Worm (Caenorhabditis elegans) whole organism, mixed stage, embryonic: ENCODE measurements around the gene Y49A3A.3.
"Not testable (repeated sequence)": the region's sequence is repeated elsewhere in the genome, so short reads cannot be mapped to it uniquely, and the experiment has no call there.

Experiments used
- M03D4.4 ChIP-seq: sonication (generic microtip); optimal IDR thresholded peaks from 2 replicates; lab custom pipeline; 2017; ENCODE audit warnings: mild to moderate bottlenecking, missing genetic modification characterization, missing compliant biosample characterization
- blmp-1 ChIP-seq: fragments of 150-350 bp; optimal IDR thresholded peaks from 2 replicates; lab custom pipeline; 2014; ENCODE audit warnings: missing biosample characterization, missing genetic modification characterization
- ceh-39 ChIP-seq: fragments of 150-350 bp; optimal IDR thresholded peaks from 2 replicates; lab custom pipeline; 2014; ENCODE audit warnings: missing biosample characterization, missing genetic modification characterization
- ceh-43 ChIP-seq: fragments of 200-800 bp; sonication (Bioruptor generic); optimal IDR thresholded peaks from 2 replicates; lab custom pipeline; 2018; ENCODE audit warnings: mild to moderate bottlenecking, missing genetic modification characterization, moderate library complexity, missing compliant biosample characterization
- ceh-83 ChIP-seq: fragments of 200-800 bp; sonication (Bioruptor generic); optimal IDR thresholded peaks from 2 replicates; lab custom pipeline; 2018; ENCODE audit warnings: mild to moderate bottlenecking, missing genetic modification characterization, missing compliant biosample characterization
- ces-1 ChIP-seq: fragments of 150-350 bp; optimal IDR thresholded peaks from 2 replicates; lab custom pipeline; 2014; ENCODE audit warnings: missing biosample characterization, missing genetic modification reagents, missing genetic modification characterization
- cnd-1 ChIP-seq: fragments of 200-800 bp; sonication (Bioruptor generic); optimal IDR thresholded peaks from 2 replicates; lab custom pipeline; 2018; ENCODE audit warnings: mild to moderate bottlenecking, missing genetic modification characterization, missing compliant biosample characterization
- drap-1 ChIP-seq: fragments of 200-800 bp; sonication (Bioruptor generic); optimal IDR thresholded peaks from 3 replicates; lab custom pipeline; 2018; ENCODE audit warnings: mild to moderate bottlenecking, missing genetic modification characterization, missing compliant biosample characterization
- elt-1 ChIP-seq: sonication (generic microtip); optimal IDR thresholded peaks from 2 replicates; lab custom pipeline; 2017; ENCODE audit warnings: missing genetic modification characterization, mild to moderate bottlenecking, missing compliant biosample characterization, antibody characterized with exemption, moderate library complexity, borderline replicate concordance; ENCODE audit not compliant: insufficient read depth
- ham-2 ChIP-seq: fragments of 200-800 bp; sonication (Bioruptor generic); optimal IDR thresholded peaks from 2 replicates; lab custom pipeline; 2018; ENCODE audit warnings: mild to moderate bottlenecking, missing genetic modification characterization, missing compliant biosample characterization
- lin-13 ChIP-seq: fragments of 150-350 bp; optimal IDR thresholded peaks from 2 replicates; lab custom pipeline; 2014; ENCODE audit warnings: missing biosample characterization, missing genetic modification characterization
- lin-32 ChIP-seq: fragments of 200-800 bp; sonication (Bioruptor generic); optimal IDR thresholded peaks from 2 replicates; lab custom pipeline; 2018; ENCODE audit warnings: mild to moderate bottlenecking, missing genetic modification characterization, missing compliant biosample characterization
- lsy-2 ChIP-seq: fragments of 150-350 bp; optimal IDR thresholded peaks from 2 replicates; lab custom pipeline; 2014; ENCODE audit warnings: missing biosample characterization, missing genetic modification characterization
- mab-5 ChIP-seq: fragments of 150-350 bp; optimal IDR thresholded peaks from 2 replicates; lab custom pipeline; 2014; ENCODE audit warnings: missing biosample characterization, missing genetic modification characterization
- mep-1 ChIP-seq: fragments of 150-350 bp; optimal IDR thresholded peaks from 2 replicates; lab custom pipeline; 2017; ENCODE audit warnings: missing biosample characterization, missing genetic modification reagents, missing genetic modification characterization, inconsistent platforms
- mls-2 ChIP-seq: sonication (generic microtip); optimal IDR thresholded peaks from 2 replicates; lab custom pipeline; 2016; ENCODE audit warnings: mild to moderate bottlenecking, missing genetic modification characterization, moderate library complexity, missing compliant biosample characterization
- nhr-12 ChIP-seq: fragments of 150-350 bp; optimal IDR thresholded peaks from 2 replicates; lab custom pipeline; 2014; ENCODE audit warnings: missing biosample characterization, missing genetic modification characterization
- nhr-2 ChIP-seq: fragments of 150-350 bp; optimal IDR thresholded peaks from 2 replicates; lab custom pipeline; 2014; ENCODE audit warnings: missing biosample characterization, missing genetic modification characterization
- nhr-237 ChIP-seq: fragments of 150-350 bp; optimal IDR thresholded peaks from 2 replicates; lab custom pipeline; 2014; ENCODE audit warnings: missing biosample characterization, missing genetic modification characterization
- nhr-76 ChIP-seq: sonication (generic microtip); optimal IDR thresholded peaks from 2 replicates; lab custom pipeline; 2017; ENCODE audit warnings: missing biosample characterization, missing genetic modification characterization
- pha-4 ChIP-seq: fragments of 150-350 bp; optimal IDR thresholded peaks from 2 replicates; lab custom pipeline; 2018; ENCODE audit warnings: missing biosample characterization, missing genetic modification reagents, missing genetic modification characterization
- sptf-1 ChIP-seq: sonication (generic microtip); optimal IDR thresholded peaks from 2 replicates; lab custom pipeline; 2017; ENCODE audit warnings: mild to moderate bottlenecking, missing genetic modification characterization, moderate library complexity, missing compliant biosample characterization
- tbx-8 ChIP-seq: fragments of 200-800 bp; sonication (Bioruptor generic); optimal IDR thresholded peaks from 2 replicates; lab custom pipeline; 2018; ENCODE audit warnings: mild to moderate bottlenecking, missing genetic modification characterization, moderate library complexity, missing compliant biosample characterization
- unc-120 ChIP-seq: sonication (generic microtip); optimal IDR thresholded peaks from 2 replicates; lab custom pipeline; 2017; ENCODE audit warnings: missing genetic modification characterization, missing compliant biosample characterization; ENCODE audit not compliant: poor library complexity, severe bottlenecking
- unc-39 ChIP-seq: fragments of 150-350 bp; optimal IDR thresholded peaks from 2 replicates; lab custom pipeline; 2014; ENCODE audit warnings: missing biosample characterization, missing genetic modification characterization
- unc-62 ChIP-seq: fragments of 150-350 bp; optimal IDR thresholded peaks from 2 replicates; lab custom pipeline; 2014; ENCODE audit warnings: missing biosample characterization, missing genetic modification reagents, missing genetic modification characterization
- zip-8 ChIP-seq: fragments of 150-350 bp; optimal IDR thresholded peaks from 2 replicates; lab custom pipeline; 2014; ENCODE audit warnings: missing biosample characterization, missing genetic modification characterization
- ztf-11 ChIP-seq: fragments of 150-350 bp; optimal IDR thresholded peaks from 2 replicates; lab custom pipeline; 2014; ENCODE audit warnings: missing biosample characterization, missing genetic modification characterization

Gene Y49A3A.3

DNA sequence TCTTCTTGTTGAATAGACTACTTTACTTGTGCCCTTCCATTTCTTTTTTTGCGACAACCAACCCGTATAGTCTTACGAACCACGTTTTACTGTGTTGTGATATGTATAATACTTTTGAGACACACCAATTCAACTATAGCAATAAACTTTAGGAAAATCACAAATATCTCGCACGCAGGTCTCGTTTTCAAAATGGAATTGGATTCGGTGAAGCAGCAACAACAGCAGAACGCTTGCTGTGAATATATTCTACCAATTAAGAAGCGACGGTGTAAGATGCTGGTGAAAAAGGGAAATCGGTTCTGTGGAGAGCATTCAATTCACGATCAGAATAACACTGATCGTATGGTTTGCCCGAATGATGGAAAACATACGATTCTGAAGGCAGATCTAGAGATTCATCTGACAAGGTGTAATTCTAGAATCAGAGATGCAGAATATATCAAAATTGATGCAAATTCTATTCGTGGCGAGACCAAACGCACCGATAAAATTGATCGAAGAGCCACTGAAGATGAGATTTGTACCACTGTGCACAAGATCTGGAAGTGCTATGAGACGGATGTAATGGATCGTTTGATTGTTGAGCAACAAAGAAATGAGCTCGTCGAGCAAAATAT is at the start of gene Y49A3A.3:
Y49A3A.3 (plus strand) TSS at position 153 of the 620 bp plus-strand sequence.
- TF ChIP-seq sptf-1 (tag; lab: Kevin White, UChicago) (no peak), blmp-1 (tag; lab: Kevin White, UChicago) (no peak), lin-32 (GFP tag; lab: Kevin White, UChicago) (no peak), ceh-39 (tag; lab: Kevin White, UChicago) (no peak), ham-2 (GFP tag; lab: Kevin White, UChicago) (no peak), unc-62 (GFP tag; lab: Kevin White, UChicago) (no peak)

DNA sequence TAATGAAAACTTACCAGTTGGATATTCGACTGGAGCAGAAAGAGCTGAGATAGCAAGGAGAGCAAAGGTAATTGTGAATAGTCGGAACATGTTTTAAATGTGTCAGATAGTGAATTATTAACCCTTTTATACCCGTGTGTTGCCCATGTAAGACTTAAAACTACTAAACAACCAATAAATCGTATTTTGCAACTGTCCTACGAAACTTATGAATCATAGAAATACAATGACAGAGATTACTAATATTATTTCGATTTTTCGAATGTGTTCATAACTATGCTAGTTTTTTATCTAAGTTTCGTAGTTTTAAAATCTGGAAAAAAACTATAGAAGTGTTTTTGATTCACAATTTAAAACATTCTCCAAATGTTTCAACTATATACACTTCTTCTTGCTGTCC is 47.4 kb upstream of the Y49A3A.3 start, which contains the start of gene spig-4:
spig-4 (minus strand) TSS at position 101 of the 400 bp plus-strand sequence.
- TF ChIP-seq drap-1; M03D4.4 (tag; lab: Kevin White, UChicago); unc-120: not testable (repeated sequence)

DNA sequence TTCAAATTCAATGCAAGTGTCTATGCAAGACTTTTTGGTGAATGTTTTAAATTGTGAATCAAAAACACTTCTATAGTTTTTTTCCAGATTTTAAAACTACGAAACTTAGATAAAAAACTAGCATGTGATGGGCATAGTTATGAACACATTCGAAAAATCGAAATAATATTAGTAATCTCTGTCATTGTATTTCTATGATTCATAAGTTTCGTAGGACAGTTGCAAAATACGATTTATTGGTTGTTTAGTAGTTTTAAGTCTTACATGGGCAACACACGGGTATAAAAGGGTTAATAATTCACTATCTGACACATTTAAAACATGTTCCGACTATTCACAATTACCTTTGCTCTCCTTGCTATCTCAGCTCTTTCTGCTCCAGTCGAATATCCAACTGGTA is 46.0 kb upstream of the Y49A3A.3 start, which contains the start of gene spig-5:
spig-5 (plus strand) TSS at position 301 of the 400 bp plus-strand sequence.
- not testable (repeated sequence) for TF ChIP-seq ztf-11 (tag; lab: Kevin White, UChicago); nhr-237 (tag; lab: Kevin White, UChicago); ceh-83 (GFP tag; lab: Kevin White, UChicago)

DNA sequence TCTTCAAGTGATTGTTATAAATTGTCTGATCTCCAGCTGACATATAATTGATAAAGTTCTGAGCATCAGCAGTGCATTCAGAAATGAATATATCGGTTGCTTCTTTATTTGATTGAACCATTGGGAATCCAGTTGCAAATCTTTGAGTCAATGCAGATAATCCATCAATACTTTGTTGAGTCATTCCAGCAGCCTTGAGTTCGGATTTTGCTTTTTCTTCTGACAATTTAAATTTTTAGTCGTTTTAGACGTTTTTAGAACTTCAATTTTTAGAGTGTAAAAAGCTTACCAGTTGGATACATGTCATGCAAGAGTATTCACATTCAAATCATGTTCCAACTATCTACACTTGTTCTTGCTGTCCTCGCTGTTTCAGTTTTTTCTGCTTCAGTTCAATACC is 44.6 kb upstream of the Y49A3A.3 start, which contains the start of gene F14D7.14:
F14D7.14 (plus strand) TSS at position 301 of the 400 bp plus-strand sequence.
- not testable (repeated sequence) for TF ChIP-seq nhr-12; lsy-2; mls-2 (tag; lab: Kevin White, UChicago)
- TF ChIP-seq, all 35 proteins: peak for 0; not testable (repeated sequence) for 35

DNA sequence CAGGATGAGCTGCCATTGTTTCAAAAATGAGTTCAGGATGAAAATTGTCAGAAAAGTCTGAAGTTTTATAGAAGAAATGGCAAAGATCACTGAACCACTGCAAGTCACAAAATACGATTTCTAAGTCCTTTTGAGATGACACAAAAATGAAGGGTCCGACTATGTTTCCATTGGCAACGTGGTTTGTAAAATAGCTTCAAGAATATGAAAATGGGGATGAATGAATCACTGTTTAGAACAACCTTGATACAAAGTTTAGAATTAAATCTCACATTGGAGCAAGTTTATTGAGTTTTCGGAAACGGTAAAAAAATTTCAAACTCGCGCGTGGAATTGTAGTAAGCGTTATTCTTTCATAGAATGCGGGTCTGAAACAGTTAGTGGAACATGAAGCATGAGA is 43.1 kb upstream of the Y49A3A.3 start, which contains the start of gene ddn-3:
ddn-3 (minus strand) TSS at position 101 of the 400 bp plus-strand sequence.
- no peak for TF ChIP-seq nhr-2 (tag; lab: Kevin White, UChicago)
- TF ChIP-seq cnd-1 (tag; lab: Kevin White, UChicago), result no peak
- TF ChIP-seq nhr-76 (tag; lab: Kevin White, UChicago), result no peak
- no peak for TF ChIP-seq mep-1 (tag; lab: Kevin White, UChicago)
- TF ChIP-seq unc-39 (tag; lab: Kevin White, UChicago), result no peak
- no peak for TF ChIP-seq ztf-11 (tag; lab: Kevin White, UChicago)
- no peak for TF ChIP-seq mls-2 (tag; lab: Kevin White, UChicago)
- TF ChIP-seq lin-13 (tag; lab: Kevin White, UChicago), result no peak
- TF ChIP-seq zip-8 (tag; lab: Kevin White, UChicago), result no peak
- TF ChIP-seq drap-1, result no peak
- no peak for TF ChIP-seq unc-62 (GFP tag; lab: Kevin White, UChicago)
- TF ChIP-seq ceh-39 (tag; lab: Kevin White, UChicago), result no peak
- no peak for TF ChIP-seq blmp-1 (tag; lab: Kevin White, UChicago)
- no peak for TF ChIP-seq elt-1 (tag; lab: Kevin White, UChicago)
- TF ChIP-seq mab-5 (tag; lab: Kevin White, UChicago), result no peak
- no peak for TF ChIP-seq tbx-8 (GFP tag; lab: Kevin White, UChicago)
- no peak for TF ChIP-seq M03D4.4 (tag; lab: Kevin White, UChicago)
- no peak for TF ChIP-seq ceh-43 (GFP tag; lab: Kevin White, UChicago)
- TF ChIP-seq ceh-83 (GFP tag; lab: Kevin White, UChicago), result no peak

DNA sequence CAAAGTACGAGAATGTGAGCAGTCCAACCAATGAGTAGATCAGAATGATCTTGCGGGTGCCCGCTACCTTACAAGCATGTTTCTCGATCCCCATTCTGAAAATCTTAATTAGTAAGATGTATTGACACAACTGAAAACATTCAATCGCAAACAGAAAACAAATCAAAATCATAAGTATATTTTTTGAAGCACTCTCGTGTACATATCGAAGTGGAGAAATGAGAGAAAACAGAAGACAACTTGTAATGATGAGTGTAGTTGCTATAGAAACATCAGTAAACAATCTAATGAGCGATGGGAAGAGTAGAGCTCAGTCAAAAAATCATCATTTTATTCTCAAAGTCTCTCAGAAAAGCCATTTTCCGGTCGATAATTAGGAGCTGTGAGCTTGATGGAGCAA is 41.5 kb upstream of the Y49A3A.3 start, which contains the start of gene F14D7.8:
F14D7.8 (minus strand) TSS at position 101 of the 400 bp plus-strand sequence.
- TF ChIP-seq pha-4 (tag; lab: Kevin White, UChicago), result no peak
- TF ChIP-seq ceh-83 (GFP tag; lab: Kevin White, UChicago), result no peak
- TF ChIP-seq unc-39 (tag; lab: Kevin White, UChicago), result no peak
- TF ChIP-seq ztf-11 (tag; lab: Kevin White, UChicago), result no peak
- TF ChIP-seq ceh-39 (tag; lab: Kevin White, UChicago), result no peak
- TF ChIP-seq mab-5 (tag; lab: Kevin White, UChicago), result no peak
- no peak for TF ChIP-seq ces-1
- TF ChIP-seq nhr-237 (tag; lab: Kevin White, UChicago), result no peak
- TF ChIP-seq unc-62 (GFP tag; lab: Kevin White, UChicago), result no peak
- no peak for TF ChIP-seq unc-120
